Fruit fly (Drosophila melanogaster): ENCODE results near the gene CG42674.

DNA sequence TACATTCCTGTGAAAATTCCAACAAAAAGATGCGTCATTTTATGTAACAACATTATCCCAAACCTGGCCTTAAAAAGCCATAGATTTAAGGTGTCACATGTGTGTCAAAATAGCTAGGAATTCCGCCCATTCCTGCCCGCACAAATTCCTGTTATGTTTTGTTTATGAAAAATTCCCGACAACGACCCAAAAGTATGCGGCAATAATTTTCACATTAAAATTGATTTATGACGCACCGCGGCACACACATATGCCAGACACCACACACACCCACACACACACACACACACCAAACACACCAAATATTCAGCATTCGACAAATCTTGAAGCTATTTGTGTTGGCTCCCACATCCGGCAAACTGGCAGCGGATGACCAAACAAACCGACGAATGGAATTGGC lies 15.3 kb downstream of the CG42674 start:
- TF ChIP-seq Smox (GFP tag; optimal IDR thresholded peaks at IDR 0.05) (no peak), Ets21C (GFP tag; optimal IDR thresholded peaks at IDR 0.05) (no peak), Hr38 (GFP tag; optimal IDR thresholded peaks at IDR 0.05) (no peak), Lpt (GFP tag; optimal IDR thresholded peaks at IDR 0.05) (no peak), fkh (GFP tag; optimal IDR thresholded peaks at IDR 0.05) (no peak), net (GFP tag; optimal IDR thresholded peaks at IDR 0.05) (no peak), Gug (GFP tag; IDR thresholded peaks at IDR 0.05) (no peak), CG1621 (tag; optimal IDR thresholded peaks at IDR 0.05) (no peak), CG8319 (GFP tag; optimal IDR thresholded peaks at IDR 0.05) (no peak)

Data from whole organism, prepupa.